Worm (Caenorhabditis elegans): Measurements from ENCODE around the gene B0285.3.

DNA sequence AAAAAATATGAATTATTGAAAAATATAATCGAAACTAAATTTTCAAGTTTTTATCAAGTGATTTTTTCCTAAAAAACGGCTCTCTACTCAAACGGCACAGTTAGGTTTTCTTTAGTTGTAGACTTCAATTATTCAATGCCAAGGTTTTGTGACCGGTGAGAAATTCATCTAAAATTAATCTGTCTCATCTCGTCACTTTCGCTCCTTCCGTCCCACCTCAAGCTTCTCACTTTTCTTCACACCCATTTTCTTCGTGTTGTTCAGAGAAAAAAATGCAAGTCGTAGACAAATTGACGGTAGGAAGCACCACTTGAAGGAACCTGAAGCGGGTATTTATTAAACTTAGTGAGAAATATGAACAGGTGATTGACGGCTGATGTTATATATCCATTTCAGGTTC is 48.2 kb upstream of the B0285.3 start:
- TF ChIP-seq ceh-6 (GFP tag; optimal IDR thresholded peaks at IDR 0.05) (no peak), hlh-30 (tag; optimal IDR thresholded peaks at IDR 0.05; ENCODE audit: insufficient read depth) (no peak), mec-3 (tag; optimal IDR thresholded peaks at IDR 0.05; ENCODE audit: borderline replicate concordance) (no peak), ets-4 (tag; optimal IDR thresholded peaks at IDR 0.05) (no peak), rnt-1 (tag; optimal IDR thresholded peaks at IDR 0.05) (no peak), hlh-13 (GFP tag; optimal IDR thresholded peaks at IDR 0.05) (no peak), ama-1 (optimal IDR thresholded peaks at IDR 0.05) (no peak), zip-5 (tag; optimal IDR thresholded peaks at IDR 0.05) (no peak), lim-6 (tag; optimal IDR thresholded peaks at IDR 0.05) (no peak), pha-4 (tag; optimal IDR thresholded peaks at IDR 0.05) (no peak)
